Worm (Caenorhabditis elegans): Measurements from ENCODE around the gene VZK822L.2.

The VZK822L.2 gene

DNA sequence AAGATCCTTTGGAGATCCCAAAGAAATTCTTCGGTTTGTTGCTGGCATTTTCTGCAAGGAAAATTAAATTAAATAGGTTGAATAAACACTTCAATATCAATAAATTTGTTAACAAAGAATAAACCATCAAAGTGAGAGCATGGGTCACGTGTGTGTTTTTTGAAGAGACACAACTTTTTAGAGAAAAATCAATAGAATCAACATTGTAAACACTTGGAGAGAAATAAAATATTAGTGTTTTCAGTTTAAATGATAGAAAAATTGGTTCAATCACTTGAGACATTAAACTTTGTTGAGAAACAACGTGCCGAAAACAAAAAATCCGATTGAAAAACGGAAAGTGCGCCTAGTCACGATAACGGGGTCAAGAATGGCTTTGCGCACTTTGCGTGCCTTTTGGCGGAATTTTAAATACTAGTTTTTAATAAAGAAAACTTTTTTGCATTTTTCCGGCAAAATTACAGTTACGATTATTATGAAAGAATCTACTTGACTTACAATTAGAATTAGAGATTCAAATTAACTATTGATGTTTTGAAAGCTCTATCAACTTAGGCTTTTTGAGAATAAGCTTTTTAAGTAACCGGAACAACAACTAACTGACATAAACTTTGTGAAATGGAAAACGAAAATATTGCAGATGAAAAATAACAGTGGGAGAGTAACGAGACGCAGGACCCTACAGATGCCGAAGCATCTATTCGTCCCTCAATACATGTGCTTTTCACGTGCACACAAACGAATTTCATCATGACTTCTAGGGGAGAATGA, 49.8 kb downstream of the VZK822L.2 start, which contains the start of gene ZK829.7:
ZK829.7 (minus strand) TSS at position 51 of the 771 bp plus-strand sequence.
- TF ChIP-seq aly-1 (tag; optimal IDR thresholded peaks at IDR 0.05) (no peak), flt-1 (GFP tag; IDR thresholded peaks at IDR 0.05) (peak; percentile 42; the same call in 1 of the 2 replicates), F13C5.2 (tag; optimal IDR thresholded peaks at IDR 0.05) (no peak), ama-1 (optimal IDR thresholded peaks at IDR 0.05) (no peak)

Measured in whole organism, early embryonic.